Fruit fly (Drosophila melanogaster) whole organism, embryonic: ENCODE measurements around the gene Pp1alpha-96A.
A peak's percentile ranks its signal among the peaks of the same experiment; 100 is the strongest.

Experiments used
- Atf3 ChIP-seq: fragments of 200-800 bp; sonication (Bioruptor generic); optimal IDR thresholded peaks from 3 replicates; lab custom pipeline; 2016; ENCODE audit warnings: missing biosample characterization, missing genetic modification characterization
- B-H1 ChIP-seq: fragments of 200-800 bp; sonication (Bioruptor generic); IDR thresholded peaks from 3 replicates; pipeline ENCODE4 v1.3.6; 2022; ENCODE audit warnings: missing biosample characterization, missing genetic modification characterization
- CG10147 ChIP-seq: fragments of 200-800 bp; sonication (Bioruptor generic); optimal IDR thresholded peaks from 2 replicates; lab custom pipeline; 2019; ENCODE audit warnings: missing biosample characterization, mild to moderate bottlenecking, missing genetic modification characterization, moderate library complexity
- CG10209 ChIP-seq: fragments of 200-800 bp; sonication (Bioruptor generic); optimal IDR thresholded peaks from 3 replicates; lab custom pipeline; 2017; ENCODE audit warnings: missing biosample characterization, mild to moderate bottlenecking, missing genetic modification characterization, missing genetic modification reagents
- CG10654 ChIP-seq: fragments of 200-800 bp; sonication (Bioruptor generic); optimal IDR thresholded peaks from 2 replicates; lab custom pipeline; 2016; ENCODE audit warnings: missing biosample characterization, missing genetic modification characterization
- CG11247 ChIP-seq: fragments of 200-800 bp; sonication (Bioruptor generic); IDR thresholded peaks from 2 replicates; pipeline ENCODE4 v1.3.6; 2022; ENCODE audit warnings: missing biosample characterization, missing genetic modification characterization
- CG12942 ChIP-seq: fragments of 200-800 bp; sonication (Bioruptor generic); optimal IDR thresholded peaks from 3 replicates; lab custom pipeline; 2016; ENCODE audit warnings: missing biosample characterization, missing genetic modification characterization
- CG13424 ChIP-seq: fragments of 200-800 bp; sonication (Bioruptor generic); optimal IDR thresholded peaks from 2 replicates; lab custom pipeline; 2019; ENCODE audit warnings: missing biosample characterization, mild to moderate bottlenecking, missing genetic modification characterization, moderate library complexity
- CG15011 ChIP-seq: fragments of 200-800 bp; sonication (Bioruptor generic); optimal IDR thresholded peaks from 3 replicates; lab custom pipeline; 2018; ENCODE audit warnings: missing biosample characterization, mild to moderate bottlenecking, missing genetic modification characterization
- CG15073 ChIP-seq: fragments of 200-800 bp; sonication (Bioruptor generic); optimal IDR thresholded peaks from 2 replicates; lab custom pipeline; 2016; ENCODE audit warnings: missing biosample characterization, missing genetic modification characterization
- CG17359 ChIP-seq: fragments of 200-800 bp; sonication (Bioruptor generic); optimal IDR thresholded peaks from 3 replicates; lab custom pipeline; 2018; ENCODE audit warnings: missing biosample characterization, mild to moderate bottlenecking, missing genetic modification characterization, moderate library complexity
- CG2199 ChIP-seq: fragments of 200-800 bp; sonication (Bioruptor generic); IDR thresholded peaks from 3 replicates; pipeline ENCODE4 v1.3.6; 2022; ENCODE audit warnings: missing biosample characterization, missing genetic modification characterization
- CG31224 ChIP-seq: fragments of 200-800 bp; sonication (Bioruptor generic); IDR thresholded peaks from 2 replicates; pipeline ENCODE4 v1.3.6; 2022; ENCODE audit warnings: missing biosample characterization, missing genetic modification characterization
- CG32532 ChIP-seq: fragments of 200-800 bp; sonication (Bioruptor generic); IDR thresholded peaks from 2 replicates; pipeline ENCODE4 v1.3.6; 2022; ENCODE audit warnings: missing biosample characterization, missing genetic modification characterization
- CG32767 ChIP-seq: fragments of 200-800 bp; sonication (Bioruptor generic); IDR thresholded peaks from 2 replicates; pipeline ENCODE4 v1.3.6; 2022; ENCODE audit warnings: missing biosample characterization, missing genetic modification characterization
- CG4820 ChIP-seq: fragments of 200-800 bp; sonication (Bioruptor generic); optimal IDR thresholded peaks from 3 replicates; lab custom pipeline; 2016; ENCODE audit warnings: missing biosample characterization, missing genetic modification characterization
- CG6254 ChIP-seq: fragments of 200-800 bp; sonication (Bioruptor generic); optimal IDR thresholded peaks from 3 replicates; lab custom pipeline; 2017; ENCODE audit warnings: mild to moderate bottlenecking, missing biosample characterization, missing genetic modification reagents, missing genetic modification characterization
- CG7556 ChIP-seq: fragments of 200-800 bp; sonication (Bioruptor generic); optimal IDR thresholded peaks from 2 replicates; lab custom pipeline; 2017; ENCODE audit warnings: missing biosample characterization, mild to moderate bottlenecking, missing genetic modification characterization
- CG7839 ChIP-seq: fragments of 200-800 bp; sonication (Bioruptor generic); optimal IDR thresholded peaks from 3 replicates; lab custom pipeline; 2018; ENCODE audit warnings: missing biosample characterization, mild to moderate bottlenecking, missing genetic modification characterization, moderate library complexity
- CoRest ChIP-seq: fragments of 200-800 bp; sonication (Bioruptor generic); optimal IDR thresholded peaks from 3 replicates; lab custom pipeline; 2018; ENCODE audit warnings: missing biosample characterization, mild to moderate bottlenecking, missing genetic modification characterization, moderate library complexity
- Dek ChIP-seq: fragments of 200-800 bp; sonication (Bioruptor generic); optimal IDR thresholded peaks from 3 replicates; lab custom pipeline; 2019; ENCODE audit warnings: missing biosample characterization, mild to moderate bottlenecking, missing genetic modification characterization, moderate library complexity
- Dp ChIP-seq: fragments of 200-800 bp; sonication (Bioruptor generic); optimal IDR thresholded peaks from 2 replicates; lab custom pipeline; 2018; ENCODE audit warnings: missing biosample characterization, mild to moderate bottlenecking, missing genetic modification characterization, moderate library complexity
- E2f2 ChIP-seq: fragments of 200-800 bp; sonication (Bioruptor generic); IDR thresholded peaks from 2 replicates; pipeline ENCODE4 v1.3.6; 2022; ENCODE audit warnings: missing biosample characterization, missing genetic modification characterization
- Ets97D ChIP-seq: fragments of 200-800 bp; sonication (Bioruptor generic); optimal IDR thresholded peaks from 3 replicates; lab custom pipeline; 2016; ENCODE audit warnings: missing biosample characterization, missing genetic modification characterization
- H15 ChIP-seq: fragments of 200-800 bp; sonication (Bioruptor generic); IDR thresholded peaks from 3 replicates; pipeline ENCODE4 v1.3.6; 2022; ENCODE audit warnings: missing biosample characterization, missing genetic modification characterization
- Hey ChIP-seq: fragments of 200-800 bp; sonication (Bioruptor generic); optimal IDR thresholded peaks from 3 replicates; lab custom pipeline; 2018; ENCODE audit warnings: missing biosample characterization, mild to moderate bottlenecking, missing genetic modification characterization
- Lim3 ChIP-seq: fragments of 200-800 bp; sonication (Bioruptor generic); IDR thresholded peaks from 2 replicates; pipeline ENCODE4 v1.3.6; 2022; ENCODE audit warnings: missing biosample characterization, missing genetic modification characterization
- NFAT ChIP-seq: fragments of 200-800 bp; sonication (Bioruptor generic); IDR thresholded peaks from 2 replicates; pipeline ENCODE4 v1.3.6; 2022; ENCODE audit warnings: missing biosample characterization, missing genetic modification characterization
- Opbp ChIP-seq: fragments of 200-800 bp; sonication (Bioruptor generic); IDR thresholded peaks from 3 replicates; pipeline ENCODE4 v1.3.6; 2022; ENCODE audit warnings: missing biosample characterization, missing genetic modification characterization; ENCODE audit not compliant: partially characterized antibody
- Rx ChIP-seq: fragments of 200-800 bp; sonication (Bioruptor generic); IDR thresholded peaks from 2 replicates; pipeline ENCODE4 v1.3.6; 2022; ENCODE audit warnings: missing biosample characterization, missing genetic modification characterization
- Ssrp ChIP-seq: fragments of 200-800 bp; sonication (Bioruptor generic); optimal IDR thresholded peaks from 2 replicates; lab custom pipeline; 2018; ENCODE audit warnings: missing biosample characterization, mild to moderate bottlenecking, missing genetic modification characterization, moderate library complexity
- Stat92E ChIP-seq, 3 experiments: fragments of >200 bp in 2 of 3; fragments of 200-800 bp in 1 of 3; sonication (Bioruptor generic) in 1 of 3; optimal IDR thresholded peaks; 2 replicates each; lab custom pipeline; 2017 to 2019; ENCODE audit warnings: missing biosample characterization in 3 of 3, missing genetic modification characterization in 3 of 3, mild to moderate bottlenecking in 1 of 3, moderate library complexity in 1 of 3
- Tbp ChIP-seq: fragments of >200 bp; optimal IDR thresholded peaks from 2 replicates; lab custom pipeline; 2018; ENCODE audit warnings: missing biosample characterization, missing genetic modification characterization
- ap ChIP-seq: fragments of 200-800 bp; sonication (Bioruptor generic); IDR thresholded peaks from 2 replicates; pipeline ENCODE4 v1.3.6; 2022; ENCODE audit warnings: missing biosample characterization, missing genetic modification characterization
- bowl ChIP-seq: fragments of 200-800 bp; sonication (Bioruptor generic); IDR thresholded peaks from 2 replicates; pipeline ENCODE4 v1.3.6; 2022; ENCODE audit warnings: missing biosample characterization, missing genetic modification characterization
- cas ChIP-seq: fragments of 200-800 bp; sonication (Bioruptor generic); IDR thresholded peaks from 2 replicates; pipeline ENCODE4 v1.3.6; 2022; ENCODE audit warnings: missing biosample characterization, missing genetic modification characterization
- crol ChIP-seq: fragments of 200-800 bp; sonication (Bioruptor generic); IDR thresholded peaks from 2 replicates; pipeline ENCODE4 v1.3.6; 2022; ENCODE audit warnings: missing biosample characterization, missing genetic modification characterization
- gcm2 ChIP-seq: fragments of 200-800 bp; sonication (Bioruptor generic); optimal IDR thresholded peaks from 2 replicates; lab custom pipeline; 2016; ENCODE audit warnings: missing biosample characterization, missing genetic modification characterization
- gem ChIP-seq: fragments of 200-800 bp; sonication (Bioruptor generic); optimal IDR thresholded peaks from 2 replicates; lab custom pipeline; 2019; ENCODE audit warnings: missing biosample characterization, mild to moderate bottlenecking, missing genetic modification characterization, moderate library complexity
- grau ChIP-seq: fragments of 200-800 bp; optimal IDR thresholded peaks from 3 replicates; lab custom pipeline; 2019; ENCODE audit warnings: missing biosample characterization, mild to moderate bottlenecking, missing genetic modification characterization, moderate library complexity
- grn ChIP-seq: fragments of 200-800 bp; sonication (Bioruptor generic); optimal IDR thresholded peaks from 3 replicates; lab custom pipeline; 2017; ENCODE audit warnings: missing biosample characterization, missing genetic modification characterization
- hb ChIP-seq: fragments of 200-800 bp; sonication (Bioruptor generic); IDR thresholded peaks from 3 replicates; pipeline ENCODE4 v1.3.6; 2022; ENCODE audit warnings: missing biosample characterization, missing genetic modification characterization; ENCODE audit not compliant: partially characterized antibody
- ind ChIP-seq: fragments of 200-800 bp; sonication (Bioruptor generic); optimal IDR thresholded peaks from 3 replicates; lab custom pipeline; 2016; ENCODE audit warnings: missing biosample characterization, missing genetic modification characterization
- luna ChIP-seq: fragments of 200-800 bp; sonication (Bioruptor generic); optimal IDR thresholded peaks from 2 replicates; lab custom pipeline; 2016; ENCODE audit warnings: missing biosample characterization, missing genetic modification characterization
- mirr ChIP-seq: fragments of 200-800 bp; sonication (Bioruptor generic); optimal IDR thresholded peaks from 3 replicates; lab custom pipeline; 2018; ENCODE audit warnings: missing biosample characterization, mild to moderate bottlenecking, missing genetic modification characterization
- nau ChIP-seq: fragments of 200-800 bp; sonication (Bioruptor generic); optimal IDR thresholded peaks from 3 replicates; lab custom pipeline; 2017; ENCODE audit warnings: missing biosample characterization, mild to moderate bottlenecking, missing genetic modification characterization, missing genetic modification reagents
- pb ChIP-seq: fragments of 200-800 bp; sonication (Bioruptor generic); optimal IDR thresholded peaks from 3 replicates; lab custom pipeline; 2016; ENCODE audit warnings: missing biosample characterization, missing genetic modification characterization
- phol ChIP-seq: fragments of 200-800 bp; sonication (Bioruptor generic); optimal IDR thresholded peaks from 3 replicates; lab custom pipeline; 2018; ENCODE audit warnings: missing biosample characterization, mild to moderate bottlenecking, missing genetic modification characterization, moderate library complexity
- ro ChIP-seq: fragments of 200-800 bp; sonication (Bioruptor generic); IDR thresholded peaks from 2 replicates; pipeline ENCODE4 v1.3.6; 2022; ENCODE audit warnings: missing biosample characterization, missing genetic modification characterization
- vvl ChIP-seq: fragments of 200-800 bp; sonication (Bioruptor generic); IDR thresholded peaks from 2 replicates; pipeline ENCODE4 v1.3.6; 2022; ENCODE audit warnings: missing biosample characterization, missing genetic modification characterization
- wek ChIP-seq: fragments of 200-800 bp; sonication (Bioruptor generic); optimal IDR thresholded peaks from 3 replicates; lab custom pipeline; 2018; ENCODE audit warnings: missing biosample characterization, mild to moderate bottlenecking, missing genetic modification characterization, moderate library complexity

Pp1alpha-96A gene

dm6 chr3R:24544388-24544787 lies 26.3 kb downstream of the Pp1alpha-96A start, which contains the start of gene Esyt2 (continued):
- TF ChIP-seq CG32767 (GFP tag; lab: Robert Waterston, UW) (no peak), E2f2 (GFP tag; lab: Robert Waterston, UW) (no peak), CG10209 (GFP tag; lab: Kevin White, UChicago) (peak; percentile 58), hb (GFP tag; lab: Robert Waterston, UW) (no peak), CG7839 (tag; lab: Kevin White, UChicago) (peak; percentile 19), CoRest (tag; lab: Kevin White, UChicago) (peak; percentile 0), Ets97D (GFP tag; lab: Kevin White, UChicago) (no peak), H15 (GFP tag; lab: Robert Waterston, UW) (0 out of 3 replicates have a peak, but pooled peaks have one; percentile 47), NFAT (GFP tag; lab: Robert Waterston, UW) (peak; percentile 61), CG13424 (peak; percentile 4), phol (peak; percentile 13), gem (tag; lab: Kevin White, UChicago) (peak; percentile 72), CG31224 (peak; percentile 59; the same call in 1 of the 2 replicates), vvl (GFP tag; lab: Robert Waterston, UW) (peak; percentile 62), CG11247 (GFP tag; lab: Robert Waterston, UW) (0 out of 2 replicates have a peak, but pooled peaks have one; percentile 36), B-H1 (GFP tag; lab: Robert Waterston, UW) (peak; percentile 41; the same call in 1 of the 3 replicates), CG17359 (tag; lab: Kevin White, UChicago) (peak; percentile 56), nau (GFP tag; lab: Kevin White, UChicago) (peak; percentile 27), Dek (tag; lab: Kevin White, UChicago) (peak; percentile 66), CG12942 (GFP tag; lab: Kevin White, UChicago) (peak; percentile 11), CG6254 (GFP tag; lab: Kevin White, UChicago) (no peak), CG4820 (no peak), CG10147 (no peak), CG32532 (GFP tag; lab: Robert Waterston, UW) (peak; percentile 74), Tbp (GFP tag; lab: Kevin White, UChicago) (no peak), Rx (GFP tag; lab: Robert Waterston, UW) (no peak), ind (GFP tag; lab: Kevin White, UChicago) (peak; percentile 27), wek (GFP tag; lab: Kevin White, UChicago) (peak; percentile 15), bowl (GFP tag; lab: Robert Waterston, UW) (no peak), ro (GFP tag; lab: Robert Waterston, UW) (peak; percentile 22; the same call in 1 of the 2 replicates), CG7556 (peak; percentile 30), grn (GFP tag; lab: Kevin White, UChicago) (no peak), cas (peak; percentile 46; the same call in 1 of the 2 replicates), pb (no peak), CG10654 (GFP tag; lab: Kevin White, UChicago) (no peak), gcm2 (GFP tag; lab: Kevin White, UChicago) (no peak), ap (GFP tag; lab: Robert Waterston, UW) (peak; percentile 43; the same call in 1 of the 2 replicates), CG15011 (GFP tag; lab: Kevin White, UChicago) (peak; percentile 17), Dp (GFP tag; lab: Kevin White, UChicago) (peak; percentile 56), Ssrp (tag; lab: Kevin White, UChicago) (no peak), CG15073 (GFP tag; lab: Kevin White, UChicago) (no peak), crol (peak; percentile 55; the same call in 1 of the 2 replicates), grau (tag; lab: Kevin White, UChicago) (peak; percentile 47), mirr (GFP tag; lab: Kevin White, UChicago) (peak; percentile 69), Atf3 (GFP tag; lab: Kevin White, UChicago) (no peak), Lim3 (GFP tag; lab: Robert Waterston, UW) (no peak), luna (GFP tag; lab: Kevin White, UChicago) (no peak), CG2199 (no peak), Opbp (GFP tag; lab: Robert Waterston, UW) (no peak), Stat92E (GFP tag; optimal IDR thresholded peaks at IDR 0.05; lab: Kevin White, UChicago) (no peak), Hey (tag; lab: Kevin White, UChicago) (no peak)
- TF ChIP-seq, all 482 proteins: peak for 140
